Fruit fly (Drosophila melanogaster) whole organism, prepupa: Measurements from ENCODE around the gene beag.
A peak's percentile ranks its signal among the peaks of the same experiment; 100 is the strongest.

Experiments
- Blimp-1 ChIP-seq: fragments of 200-800 bp; sonication (Bioruptor generic); optimal IDR thresholded peaks from 3 replicates; lab custom pipeline; 2017; ENCODE audit warnings: missing biosample characterization, missing genetic modification characterization, mild to moderate bottlenecking, moderate library complexity, missing genetic modification reagents
- CG11762 ChIP-seq: fragments of 200-800 bp; sonication (Bioruptor generic); optimal IDR thresholded peaks from 3 replicates; lab custom pipeline; 2016; ENCODE audit warnings: missing biosample characterization, missing genetic modification characterization; ENCODE audit not compliant: insufficient read depth
- CG15336 ChIP-seq: fragments of 200-800 bp; sonication (Bioruptor generic); IDR thresholded peaks from 2 replicates; pipeline ENCODE4 v1.3.6; 2022; ENCODE audit warnings: missing biosample characterization, missing genetic modification characterization
- CG6163 ChIP-seq: fragments of 200-800 bp; sonication (Bioruptor generic); IDR thresholded peaks from 3 replicates; pipeline ENCODE4 v1.3.6; 2022; ENCODE audit warnings: missing biosample characterization, missing genetic modification characterization
- Ets21C ChIP-seq: fragments of 200-800 bp; sonication (Bioruptor generic); optimal IDR thresholded peaks from 3 replicates; lab custom pipeline; 2016; ENCODE audit warnings: missing biosample characterization, missing genetic modification characterization
- Ets96B ChIP-seq: fragments of 200-800 bp; optimal IDR thresholded peaks from 2 replicates; lab custom pipeline; 2019; ENCODE audit warnings: missing biosample characterization, mild to moderate bottlenecking, missing genetic modification characterization, moderate library complexity
- Gug ChIP-seq: fragments of 200-800 bp; sonication (Bioruptor generic); IDR thresholded peaks from 2 replicates; pipeline ENCODE4 v1.3.6; 2022; ENCODE audit warnings: missing biosample characterization, missing genetic modification characterization
- Hr4 ChIP-seq: fragments of 200-800 bp; sonication (Bioruptor generic); optimal IDR thresholded peaks from 3 replicates; lab custom pipeline; 2016; ENCODE audit warnings: missing biosample characterization, missing genetic modification characterization
- Sox15 ChIP-seq: fragments of 200-800 bp; sonication (Bioruptor generic); optimal IDR thresholded peaks from 3 replicates; lab custom pipeline; 2016; ENCODE audit warnings: missing biosample characterization, missing genetic modification characterization
- dac ChIP-seq: fragments of 200-800 bp; sonication (Bioruptor generic); optimal IDR thresholded peaks from 2 replicates; lab custom pipeline; 2017; ENCODE audit warnings: missing biosample characterization, mild to moderate bottlenecking, missing genetic modification characterization
- fd85E ChIP-seq: fragments of 200-800 bp; sonication (Bioruptor generic); optimal IDR thresholded peaks from 3 replicates; lab custom pipeline; 2016; ENCODE audit warnings: missing biosample characterization, missing genetic modification characterization
- topi ChIP-seq: fragments of 200-800 bp; sonication (Bioruptor generic); optimal IDR thresholded peaks from 3 replicates; lab custom pipeline; 2016; ENCODE audit warnings: missing biosample characterization, missing genetic modification characterization
- vri ChIP-seq: fragments of 200-800 bp; sonication (Bioruptor generic); optimal IDR thresholded peaks from 3 replicates; lab custom pipeline; 2016; ENCODE audit warnings: missing biosample characterization, mild to moderate bottlenecking, missing genetic modification characterization

- TF ChIP-seq CG11762 (GFP tag; lab: Kevin White, UChicago) (no peak), Ets21C (GFP tag; lab: Kevin White, UChicago) (no peak), Hr4 (no peak), vri (GFP tag; lab: Kevin White, UChicago) (no peak), Gug (GFP tag; lab: Robert Waterston, UW) (no peak), CG6163 (GFP tag; lab: Robert Waterston, UW) (no peak), Sox15 (GFP tag; lab: Kevin White, UChicago) (no peak), dac (GFP tag; lab: Kevin White, UChicago) (no peak), Ets96B (tag; lab: Kevin White, UChicago) (no peak), Blimp-1 (no peak), topi (GFP tag; lab: Kevin White, UChicago) (peak; percentile 12), CG15336 (GFP tag; lab: Robert Waterston, UW) (no peak), fd85E (GFP tag; lab: Kevin White, UChicago) (no peak)
Observed at dm6 chr3R:9051937-9052680, 12.8 kb downstream of the beag start, which contains the start of gene Kdm2.
